Fruit fly (Drosophila melanogaster) S2 (cell line): Measurements from ENCODE around the gene CG16781.

Source experiments
- CG8478 ChIP-seq: fragments of >200 bp; optimal IDR thresholded peaks from 2 replicates; lab custom pipeline; 2018
- CTCF ChIP-seq, 2 experiments: fragments of >200 bp; optimal IDR thresholded peaks; 2 replicates each; lab custom pipeline; 2018

DNA sequence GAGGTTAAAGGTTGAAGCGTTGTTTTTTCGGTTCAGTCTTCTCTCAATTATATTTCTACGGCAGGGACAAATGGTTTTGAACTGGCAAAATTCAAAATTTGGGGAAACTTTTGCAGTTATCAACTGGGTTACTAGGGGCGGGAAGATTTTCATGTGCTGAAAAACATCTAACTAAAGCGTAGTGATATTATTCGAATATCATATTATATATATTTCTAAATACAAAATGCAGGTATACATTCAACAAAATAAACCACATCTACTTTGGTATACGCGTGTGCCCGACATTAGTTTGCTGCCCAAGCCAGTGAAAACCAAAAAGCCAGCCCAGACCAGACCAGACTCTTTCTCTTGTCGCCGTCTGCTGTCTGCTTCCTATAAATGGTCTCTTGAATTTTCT lies 40.9 kb upstream of the CG16781 start, which contains the start of gene Gas8:
- TF ChIP-seq CTCF (optimal IDR thresholded peaks at IDR 0.05; lab: Kevin White, UChicago) (no peak), CG8478 (lab: Kevin White, UChicago) (no peak)
